Fruit fly (Drosophila melanogaster) whole organism, embryonic: ENCODE results near the gene CG16753.

Source experiments
- CG10274 ChIP-seq: fragments of 200-800 bp; sonication (Bioruptor generic); optimal IDR thresholded peaks from 3 replicates; lab custom pipeline; 2017; ENCODE audit warnings: missing biosample characterization, mild to moderate bottlenecking, missing genetic modification characterization
- CG11085 ChIP-seq: fragments of 200-800 bp; sonication (Bioruptor generic); IDR thresholded peaks from 2 replicates; pipeline ENCODE4 v1.3.6; 2022; ENCODE audit warnings: missing biosample characterization, missing genetic modification characterization
- CG12299 ChIP-seq: fragments of 200-800 bp; sonication (Bioruptor generic); optimal IDR thresholded peaks from 2 replicates; lab custom pipeline; 2018; ENCODE audit warnings: missing biosample characterization, mild to moderate bottlenecking, missing genetic modification characterization
- CG13287 ChIP-seq: fragments of 200-800 bp; sonication (Bioruptor generic); IDR thresholded peaks from 2 replicates; pipeline ENCODE4 v1.3.6; 2022; ENCODE audit warnings: missing biosample characterization, missing genetic modification characterization; ENCODE audit not compliant: partially characterized antibody
- CG14014 ChIP-seq: fragments of 200-800 bp; sonication (Bioruptor generic); IDR thresholded peaks from 2 replicates; pipeline ENCODE4 v1.3.6; 2022; ENCODE audit warnings: missing biosample characterization, missing genetic modification characterization
- CG14441 ChIP-seq: fragments of 200-800 bp; sonication (Bioruptor generic); IDR thresholded peaks from 2 replicates; pipeline ENCODE4 v1.3.6; 2022; ENCODE audit warnings: missing biosample characterization, missing genetic modification characterization
- CG1529 ChIP-seq: fragments of 200-800 bp; sonication (Bioruptor generic); optimal IDR thresholded peaks from 3 replicates; lab custom pipeline; 2018; ENCODE audit warnings: missing biosample characterization, missing genetic modification characterization
- CG15601 ChIP-seq: fragments of 200-800 bp; sonication (Bioruptor generic); optimal IDR thresholded peaks from 3 replicates; lab custom pipeline; 2019; ENCODE audit warnings: missing biosample characterization, mild to moderate bottlenecking, missing genetic modification characterization, moderate library complexity
- CG30403 ChIP-seq: fragments of 200-800 bp; sonication (Bioruptor generic); optimal IDR thresholded peaks from 3 replicates; lab custom pipeline; 2016; ENCODE audit warnings: missing biosample characterization, missing genetic modification characterization
- CG3281 ChIP-seq: fragments of 200-800 bp; sonication (Bioruptor generic); optimal IDR thresholded peaks from 3 replicates; lab custom pipeline; 2017; ENCODE audit warnings: missing biosample characterization, mild to moderate bottlenecking, missing genetic modification characterization
- CG33557 ChIP-seq: fragments of 200-800 bp; sonication (Bioruptor generic); optimal IDR thresholded peaks from 2 replicates; lab custom pipeline; 2019; ENCODE audit warnings: missing biosample characterization, mild to moderate bottlenecking, missing genetic modification characterization, moderate library complexity
- CG3726 ChIP-seq: fragments of 200-800 bp; sonication (Bioruptor generic); IDR thresholded peaks from 3 replicates; pipeline ENCODE4, ENCODE4 v1.3.6; 2022; ENCODE audit warnings: missing biosample characterization, missing genetic modification characterization
- CG3995 ChIP-seq: fragments of 200-800 bp; sonication (Bioruptor generic); optimal IDR thresholded peaks from 3 replicates; lab custom pipeline; 2016; ENCODE audit warnings: missing biosample characterization, missing genetic modification characterization
- CG6689 ChIP-seq: fragments of 200-800 bp; sonication (Bioruptor generic); IDR thresholded peaks from 2 replicates; pipeline ENCODE4 v1.3.6; 2022; ENCODE audit warnings: missing biosample characterization, missing genetic modification characterization
- CG6854 ChIP-seq: fragments of 200-800 bp; sonication (Bioruptor generic); optimal IDR thresholded peaks from 3 replicates; lab custom pipeline; 2017; ENCODE audit warnings: missing biosample characterization, mild to moderate bottlenecking, missing genetic modification characterization
- CG8924 ChIP-seq: fragments of 200-800 bp; optimal IDR thresholded peaks from 3 replicates; lab custom pipeline; 2019; ENCODE audit warnings: missing biosample characterization, mild to moderate bottlenecking, missing genetic modification characterization, moderate library complexity
- CG9215 ChIP-seq: fragments of 200-800 bp; sonication (Bioruptor generic); IDR thresholded peaks from 2 replicates; pipeline ENCODE4 v1.3.6; 2022; ENCODE audit warnings: missing biosample characterization, missing genetic modification characterization
- Dp ChIP-seq: fragments of 200-800 bp; sonication (Bioruptor generic); optimal IDR thresholded peaks from 2 replicates; lab custom pipeline; 2018; ENCODE audit warnings: missing biosample characterization, mild to moderate bottlenecking, missing genetic modification characterization, moderate library complexity
- Drgx ChIP-seq: fragments of 200-800 bp; sonication (Bioruptor generic); IDR thresholded peaks from 2 replicates; pipeline ENCODE4 v1.3.6; 2022; ENCODE audit warnings: missing biosample characterization, missing genetic modification characterization
- Gsc ChIP-seq: fragments of 200-800 bp; sonication (Bioruptor generic); IDR thresholded peaks from 2 replicates; pipeline ENCODE4 v1.3.6; 2022; ENCODE audit warnings: missing biosample characterization, missing genetic modification characterization
- HmgZ ChIP-seq: fragments of 200-800 bp; sonication (Bioruptor generic); optimal IDR thresholded peaks from 2 replicates; lab custom pipeline; 2018; ENCODE audit warnings: missing biosample characterization, mild to moderate bottlenecking, missing genetic modification characterization
- Hr3 ChIP-seq: fragments of 200-800 bp; sonication (Bioruptor generic); optimal IDR thresholded peaks from 3 replicates; lab custom pipeline; 2016; ENCODE audit warnings: missing biosample characterization, missing genetic modification characterization
- Hr39 ChIP-seq: fragments of >200 bp; optimal IDR thresholded peaks from 2 replicates; lab custom pipeline; 2017
- Kr ChIP-seq: fragments of 200-800 bp; sonication (Bioruptor generic); optimal IDR thresholded peaks from 2 replicates; lab custom pipeline; 2017; ENCODE audit warnings: missing biosample characterization, mild to moderate bottlenecking, missing genetic modification characterization
- NC2α ChIP-seq: fragments of 200-800 bp; sonication (Bioruptor generic); optimal IDR thresholded peaks from 2 replicates; lab custom pipeline; 2016; ENCODE audit warnings: missing biosample characterization, missing genetic modification characterization
- Opbp ChIP-seq: fragments of 200-800 bp; sonication (Bioruptor generic); IDR thresholded peaks from 3 replicates; pipeline ENCODE4 v1.3.6; 2022; ENCODE audit warnings: missing biosample characterization, missing genetic modification characterization; ENCODE audit not compliant: partially characterized antibody
- Sox100B ChIP-seq: fragments of 200-800 bp; sonication (Bioruptor generic); optimal IDR thresholded peaks from 3 replicates; lab custom pipeline; 2018; ENCODE audit warnings: missing biosample characterization, mild to moderate bottlenecking, missing genetic modification characterization
- amos ChIP-seq: fragments of 200-800 bp; sonication (Bioruptor generic); IDR thresholded peaks from 2 replicates; pipeline ENCODE4 v1.3.6; 2022; ENCODE audit warnings: missing biosample characterization, missing genetic modification characterization; ENCODE audit not compliant: partially characterized antibody
- az2 ChIP-seq: fragments of 200-800 bp; sonication (Bioruptor generic); optimal IDR thresholded peaks from 3 replicates; lab custom pipeline; 2016; ENCODE audit warnings: missing biosample characterization, missing genetic modification characterization
- bab2 ChIP-seq: fragments of 200-800 bp; sonication (Bioruptor generic); optimal IDR thresholded peaks from 2 replicates; lab custom pipeline; 2016; ENCODE audit warnings: missing biosample characterization, missing genetic modification characterization
- btn ChIP-seq: fragments of 200-800 bp; sonication (Bioruptor generic); optimal IDR thresholded peaks from 2 replicates; lab custom pipeline; 2016; ENCODE audit warnings: missing biosample characterization, missing genetic modification characterization
- emc ChIP-seq: fragments of 200-800 bp; sonication (Bioruptor generic); optimal IDR thresholded peaks from 2 replicates; lab custom pipeline; 2016; ENCODE audit warnings: missing biosample characterization, missing genetic modification characterization
- gce ChIP-seq: fragments of 200-800 bp; sonication (Bioruptor generic); IDR thresholded peaks from 3 replicates; pipeline ENCODE4 v1.3.6; 2022; ENCODE audit warnings: missing biosample characterization, missing genetic modification characterization
- gcm ChIP-seq: fragments of 200-800 bp; sonication (Bioruptor generic); optimal IDR thresholded peaks from 2 replicates; lab custom pipeline; 2019; ENCODE audit warnings: missing biosample characterization, mild to moderate bottlenecking, missing genetic modification characterization, moderate library complexity
- gt ChIP-seq: fragments of 200-800 bp; sonication (Bioruptor generic); IDR thresholded peaks from 2 replicates; pipeline ENCODE4 v1.3.6; 2022; ENCODE audit warnings: missing biosample characterization, missing genetic modification characterization
- hkb ChIP-seq, 2 experiments: fragments of 200-800 bp in 1 of 2; fragments of >200 bp in 1 of 2; sonication (Bioruptor generic) in 1 of 2; IDR thresholded peaks in 1 of 2; optimal IDR thresholded peaks in 1 of 2; 2 replicates each; pipeline versions ENCODE4 v1.3.6 to Lab custom; 2017 to 2022; ENCODE audit warnings: missing biosample characterization in 1 of 2, missing genetic modification characterization in 1 of 2
- ind ChIP-seq: fragments of 200-800 bp; sonication (Bioruptor generic); optimal IDR thresholded peaks from 3 replicates; lab custom pipeline; 2016; ENCODE audit warnings: missing biosample characterization, missing genetic modification characterization
- insv ChIP-seq, 2 experiments: fragments of 200-800 bp; sonication (Bioruptor generic); optimal IDR thresholded peaks; 3 replicates each; lab custom pipeline; 2016 to 2018; ENCODE audit warnings: missing biosample characterization in 2 of 2, missing genetic modification characterization in 2 of 2
- lbe ChIP-seq: fragments of 200-800 bp; sonication (Bioruptor generic); optimal IDR thresholded peaks from 2 replicates; lab custom pipeline; 2016; ENCODE audit warnings: missing biosample characterization, mild to moderate bottlenecking, missing genetic modification characterization
- maf-S ChIP-seq: fragments of 200-800 bp; sonication (Bioruptor generic); optimal IDR thresholded peaks from 2 replicates; lab custom pipeline; 2016; ENCODE audit warnings: missing biosample characterization, missing genetic modification characterization
- mirr ChIP-seq: fragments of 200-800 bp; sonication (Bioruptor generic); optimal IDR thresholded peaks from 3 replicates; lab custom pipeline; 2018; ENCODE audit warnings: missing biosample characterization, mild to moderate bottlenecking, missing genetic modification characterization
- nerfin-2 ChIP-seq: fragments of 200-800 bp; sonication (Bioruptor generic); IDR thresholded peaks from 2 replicates; pipeline ENCODE4 v1.3.6; 2022; ENCODE audit warnings: missing biosample characterization, missing genetic modification characterization; ENCODE audit not compliant: partially characterized antibody
- pita ChIP-seq: fragments of 200-800 bp; sonication (Bioruptor generic); optimal IDR thresholded peaks from 2 replicates; lab custom pipeline; 2017; ENCODE audit warnings: missing biosample characterization, mild to moderate bottlenecking, missing genetic modification characterization
- sens-2 ChIP-seq: fragments of 200-800 bp; sonication (Bioruptor generic); IDR thresholded peaks from 2 replicates; pipeline ENCODE4 v1.3.6; 2022; ENCODE audit warnings: missing biosample characterization, missing genetic modification characterization
- sim ChIP-seq: fragments of 200-800 bp; sonication (Bioruptor generic); IDR thresholded peaks from 2 replicates; pipeline ENCODE4 v1.3.6; 2022; ENCODE audit warnings: missing biosample characterization, missing genetic modification characterization
- tll ChIP-seq, 2 experiments: fragments of 200-800 bp in 1 of 2; fragments of >200 bp in 1 of 2; sonication (Bioruptor generic) in 1 of 2; optimal IDR thresholded peaks; 2 replicates each; lab custom pipeline; 2017 to 2019; ENCODE audit warnings: missing biosample characterization in 2 of 2, missing genetic modification characterization in 2 of 2, mild to moderate bottlenecking in 1 of 2, moderate library complexity in 1 of 2
- tna ChIP-seq: fragments of 200-800 bp; sonication (Bioruptor generic); IDR thresholded peaks from 2 replicates; pipeline ENCODE4 v1.3.6; 2022; ENCODE audit warnings: missing biosample characterization, missing genetic modification characterization; ENCODE audit not compliant: partially characterized antibody
- usp ChIP-seq: fragments of >200 bp; optimal IDR thresholded peaks from 2 replicates; lab custom pipeline; 2017; ENCODE audit warnings: missing biosample characterization, missing genetic modification characterization
- wor ChIP-seq: fragments of 200-800 bp; sonication (Bioruptor generic); IDR thresholded peaks from 2 replicates; pipeline ENCODE4 v1.3.6; 2022; ENCODE audit warnings: missing biosample characterization, missing genetic modification characterization

Gene CG16753

dm6 chr3L:3052110-3052871, 2.6 kb upstream of the CG16753 start, which contains the start of gene CG1271 (continued):
- TF ChIP-seq CG6689 (GFP tag; lab: Robert Waterston, UW) (peak; percentile 17; the same call in 1 of the 2 replicates), NC2α (GFP tag; lab: Kevin White, UChicago) (no peak), tll (GFP tag; optimal IDR thresholded peaks at IDR 0.05; lab: Kevin White, UChicago) (peak; percentile 29 to 81), ind (peak; percentile 77), CG11085 (GFP tag; lab: Robert Waterston, UW) (no peak), bab2 (peak; percentile 72), CG14014 (GFP tag; lab: Robert Waterston, UW) (peak; percentile 66), sim (GFP tag; lab: Robert Waterston, UW) (no peak), sens-2 (GFP tag; lab: Robert Waterston, UW) (0 out of 2 replicates have a peak, but pooled peaks have one; percentile 25), tna (GFP tag; lab: Robert Waterston, UW) (no peak), Opbp (GFP tag; lab: Robert Waterston, UW) (no peak; the same call in 2 of the 3 replicates), Hr3 (peak; percentile 45), CG8924 (tag; lab: Kevin White, UChicago) (peak; percentile 61), CG3281 (GFP tag; lab: Kevin White, UChicago) (peak; percentile 74), usp (GFP tag; lab: Kevin White, UChicago) (no peak), mirr (GFP tag; lab: Kevin White, UChicago) (peak; percentile 74), Drgx (GFP tag; lab: Robert Waterston, UW) (no peak), btn (GFP tag; lab: Kevin White, UChicago) (no peak), maf-S (GFP tag; lab: Kevin White, UChicago) (peak; percentile 59), Gsc (GFP tag; lab: Robert Waterston, UW) (no peak), CG10274 (GFP tag; lab: Kevin White, UChicago) (peak; percentile 10), nerfin-2 (GFP tag; lab: Robert Waterston, UW) (no peak), CG14441 (GFP tag; lab: Robert Waterston, UW) (peak; percentile 53; the same call in 1 of the 2 replicates), gcm (no peak), Sox100B (no peak), Dp (peak; percentile 92), Hr39 (lab: Kevin White, UChicago) (no peak), insv (GFP tag; optimal IDR thresholded peaks at IDR 0.05; lab: Kevin White, UChicago) (peak in 1 of 2 experiments; percentile 21), CG15601 (tag; lab: Kevin White, UChicago) (peak; percentile 59), HmgZ (peak; percentile 62), az2 (peak; percentile 41), CG3726 (GFP tag; lab: Robert Waterston, UW) (no peak), gt (no peak), gce (GFP tag; lab: Robert Waterston, UW) (no peak), CG33557 (GFP tag; lab: Kevin White, UChicago) (peak; percentile 48), CG1529 (GFP tag; lab: Kevin White, UChicago) (peak; percentile 20), CG13287 (GFP tag; lab: Robert Waterston, UW) (peak; percentile 51; the same call in 1 of the 2 replicates), lbe (GFP tag; lab: Kevin White, UChicago) (peak; percentile 1), hkb (optimal IDR thresholded peaks at IDR 0.05; lab: Kevin White, UChicago) (peak; percentile 84), hkb (GFP tag; IDR thresholded peaks at IDR 0.05; lab: Robert Waterston, UW) (peak; percentile 59), Kr (GFP tag; lab: Kevin White, UChicago) (no peak), emc (GFP tag; lab: Kevin White, UChicago) (peak; percentile 41), CG9215 (GFP tag; lab: Robert Waterston, UW) (peak; percentile 66), pita (no peak), CG12299 (peak; percentile 54), CG6854 (GFP tag; lab: Kevin White, UChicago) (peak; percentile 28), CG30403 (peak; percentile 77), wor (no peak), amos (peak; percentile 16; the same call in 1 of the 2 replicates), CG3995 (GFP tag; lab: Kevin White, UChicago) (peak; percentile 57)
